Worm (Caenorhabditis elegans) whole organism, L1 larva: Measurements from ENCODE around the gene pinn-4.

ENCODE experiments used
- C04F5.9 ChIP-seq: sonication (generic microtip); optimal IDR thresholded peaks from 2 replicates; lab custom pipeline; 2016; ENCODE audit warnings: missing genetic modification characterization, missing compliant biosample characterization
- C16A3.4 ChIP-seq: fragments of 150-350 bp; optimal IDR thresholded peaks from 2 replicates; lab custom pipeline; 2014; ENCODE audit warnings: missing biosample characterization, missing genetic modification characterization
- F16B12.6 ChIP-seq: fragments of 150-350 bp; optimal IDR thresholded peaks from 2 replicates; lab custom pipeline; 2014; ENCODE audit warnings: missing biosample characterization, missing genetic modification characterization
- aha-1 ChIP-seq: fragments of 150-350 bp; optimal IDR thresholded peaks from 2 replicates; lab custom pipeline; 2014; ENCODE audit warnings: missing biosample characterization, missing genetic modification characterization
- alr-1 ChIP-seq: fragments of 200-800 bp; sonication (Bioruptor generic); optimal IDR thresholded peaks from 2 replicates; lab custom pipeline; 2018; ENCODE audit warnings: borderline replicate concordance, mild to moderate bottlenecking, missing genetic modification characterization, missing compliant biosample characterization
- ceh-82 ChIP-seq, 3 experiments: fragments of 150-350 bp in 1 of 3; sonication (generic microtip) in 2 of 3; optimal IDR thresholded peaks; 2 replicates each; lab custom pipeline; 2014 to 2017; ENCODE audit warnings: missing biosample characterization in 3 of 3, missing genetic modification characterization in 3 of 3
- ces-1 ChIP-seq: fragments of 150-350 bp; optimal IDR thresholded peaks from 2 replicates; lab custom pipeline; 2014; ENCODE audit warnings: missing biosample characterization, missing genetic modification reagents, missing genetic modification characterization
- dsc-1 ChIP-seq: sonication (generic microtip); optimal IDR thresholded peaks from 2 replicates; lab custom pipeline; 2016; ENCODE audit warnings: mild to moderate bottlenecking, missing genetic modification characterization, missing compliant biosample characterization
- egl-13 ChIP-seq: sonication (generic microtip); optimal IDR thresholded peaks from 2 replicates; lab custom pipeline; 2016; ENCODE audit warnings: missing genotype, missing genetic modification reagents, missing genetic modification characterization, missing compliant biosample characterization
- egl-27 ChIP-seq, 2 experiments: fragments of 150-350 bp in 1 of 2; sonication (generic microtip); optimal IDR thresholded peaks; 3 replicates each; lab custom pipeline; 2017 to 2018; ENCODE audit warnings: missing biosample characterization in 2 of 2, missing genetic modification characterization in 2 of 2, missing genetic modification reagents in 2 of 2
- elt-2 ChIP-seq: sonication (generic microtip); optimal IDR thresholded peaks from 2 replicates; lab custom pipeline; 2016; ENCODE audit warnings: missing genetic modification characterization, mild to moderate bottlenecking, inconsistent platforms, missing compliant biosample characterization, missing genetic modification reagents
- elt-3 ChIP-seq, 6 experiments: fragments of 150-350 bp in 1 of 6; sonication (generic microtip); optimal IDR thresholded peaks; 2 replicates each; lab custom pipeline; 2017 to 2018; ENCODE audit warnings: missing biosample characterization in 6 of 6, missing genetic modification characterization in 6 of 6, inconsistent platforms in 1 of 6
- ets-5 ChIP-seq: fragments of 200-800 bp; sonication (Bioruptor generic); IDR thresholded peaks from 2 replicates; pipeline ENCODE4 v1.3.6; 2022; ENCODE audit warnings: missing genetic modification characterization, missing compliant biosample characterization
- fkh-10 ChIP-seq: sonication (generic microtip); optimal IDR thresholded peaks from 2 replicates; lab custom pipeline; 2017; ENCODE audit warnings: missing biosample characterization, missing genetic modification reagents, missing genetic modification characterization
- fkh-8 ChIP-seq: sonication (generic microtip); optimal IDR thresholded peaks from 2 replicates; lab custom pipeline; 2016; ENCODE audit warnings: mild to moderate bottlenecking, missing genetic modification characterization, missing compliant biosample characterization
- hlh-17 ChIP-seq: fragments of 200-800 bp; sonication (Bioruptor generic); optimal IDR thresholded peaks from 2 replicates; lab custom pipeline; 2018; ENCODE audit warnings: missing genetic modification characterization, mild to moderate bottlenecking, missing compliant biosample characterization, moderate library complexity, borderline replicate concordance
- hlh-4 ChIP-seq: sonication (generic microtip); optimal IDR thresholded peaks from 2 replicates; lab custom pipeline; 2016; ENCODE audit warnings: mild to moderate bottlenecking, missing genetic modification characterization, missing compliant biosample characterization
- hpl-2 ChIP-seq: fragments of 150-350 bp; optimal IDR thresholded peaks from 2 replicates; lab custom pipeline; 2014; ENCODE audit warnings: missing biosample characterization, missing genetic modification reagents, missing genetic modification characterization
- irx-1 ChIP-seq: sonication (generic microtip); optimal IDR thresholded peaks from 2 replicates; lab custom pipeline; 2016; ENCODE audit warnings: missing genetic modification characterization, missing compliant biosample characterization
- isw-1 ChIP-seq: fragments of 200-800 bp; sonication (Bioruptor generic); IDR thresholded peaks from 2 replicates; pipeline ENCODE4 v1.3.6; 2022; ENCODE audit warnings: missing genetic modification characterization, missing compliant biosample characterization
- jun-1 ChIP-seq: fragments of 150-350 bp; optimal IDR thresholded peaks from 2 replicates; lab custom pipeline; 2014; ENCODE audit warnings: missing biosample characterization, missing genetic modification reagents, missing genetic modification characterization
- lin-14 ChIP-seq: fragments of 200-800 bp; sonication (Bioruptor generic); optimal IDR thresholded peaks from 2 replicates; lab custom pipeline; 2018; ENCODE audit warnings: mild to moderate bottlenecking, missing genetic modification characterization, moderate library complexity, missing compliant biosample characterization
- lin-35 ChIP-seq, 2 experiments: fragments of 150-350 bp; optimal IDR thresholded peaks; 2 replicates each; lab custom pipeline; 2014; ENCODE audit warnings: missing biosample characterization in 2 of 2, missing genetic modification characterization in 2 of 2, missing genetic modification reagents in 2 of 2
- lin-39 ChIP-seq: fragments of 150-350 bp; optimal IDR thresholded peaks from 2 replicates; lab custom pipeline; 2014; ENCODE audit warnings: missing biosample characterization, missing genetic modification reagents, missing genetic modification characterization
- lir-3 ChIP-seq: sonication (generic microtip); optimal IDR thresholded peaks from 2 replicates; lab custom pipeline; 2016; ENCODE audit warnings: mild to moderate bottlenecking, missing genetic modification characterization, moderate library complexity, missing compliant biosample characterization; ENCODE audit not compliant: poor library complexity
- lsy-2 ChIP-seq, 2 experiments: fragments of 150-350 bp; optimal IDR thresholded peaks; 2 replicates each; lab custom pipeline; 2014; ENCODE audit warnings: missing biosample characterization in 2 of 2, missing genetic modification characterization in 2 of 2
- mab-9 ChIP-seq: fragments of 200-800 bp; sonication (Bioruptor generic); IDR thresholded peaks from 2 replicates; pipeline ENCODE4 v1.3.6; 2022; ENCODE audit warnings: missing genetic modification reagents, missing genetic modification characterization, missing compliant biosample characterization
- mdl-1 ChIP-seq, 2 experiments: fragments of 150-350 bp; optimal IDR thresholded peaks; 2 replicates each; lab custom pipeline; 2014 to 2017; ENCODE audit warnings: missing biosample characterization in 2 of 2, missing genetic modification characterization in 2 of 2, inconsistent platforms in 1 of 2
- mep-1 ChIP-seq: fragments of 150-350 bp; optimal IDR thresholded peaks from 2 replicates; lab custom pipeline; 2014; ENCODE audit warnings: missing biosample characterization, missing genetic modification characterization
- nhr-11 ChIP-seq: fragments of 150-350 bp; optimal IDR thresholded peaks from 2 replicates; lab custom pipeline; 2014; ENCODE audit warnings: missing biosample characterization, missing genetic modification characterization
- nhr-12 ChIP-seq: sonication (generic microtip); optimal IDR thresholded peaks from 2 replicates; lab custom pipeline; 2017; ENCODE audit warnings: missing biosample characterization, missing genetic modification characterization
- nhr-19 ChIP-seq: fragments of 200-800 bp; sonication (Bioruptor generic); conservative IDR thresholded peaks from 2 replicates; pipeline ENCODE4 v1.3.6; 2022; ENCODE audit warnings: missing genetic modification characterization, missing compliant biosample characterization
- nhr-20 ChIP-seq: sonication (generic microtip); optimal IDR thresholded peaks from 2 replicates; lab custom pipeline; 2016; ENCODE audit warnings: mild to moderate bottlenecking, missing genetic modification characterization, missing compliant biosample characterization
- nhr-237 ChIP-seq: fragments of 150-350 bp; optimal IDR thresholded peaks from 2 replicates; lab custom pipeline; 2014; ENCODE audit warnings: missing biosample characterization, missing genetic modification characterization
- nhr-28 ChIP-seq: fragments of 150-350 bp; optimal IDR thresholded peaks from 2 replicates; lab custom pipeline; 2014; ENCODE audit warnings: missing biosample characterization, missing genetic modification characterization
- nhr-71 ChIP-seq: sonication (generic microtip); optimal IDR thresholded peaks from 2 replicates; lab custom pipeline; 2016; ENCODE audit warnings: mild to moderate bottlenecking, missing genetic modification characterization, moderate library complexity, missing compliant biosample characterization
- nhr-76 ChIP-seq: sonication (generic microtip); optimal IDR thresholded peaks from 2 replicates; lab custom pipeline; 2017; ENCODE audit warnings: missing biosample characterization, missing genetic modification characterization
- nhr-84 ChIP-seq: sonication (generic microtip); optimal IDR thresholded peaks from 2 replicates; lab custom pipeline; 2017; ENCODE audit warnings: missing biosample characterization, missing genetic modification characterization
- pax-3 ChIP-seq: fragments of 200-800 bp; sonication (Bioruptor generic); optimal IDR thresholded peaks from 2 replicates; lab custom pipeline; 2018; ENCODE audit warnings: mild to moderate bottlenecking, missing genetic modification characterization, moderate library complexity, missing compliant biosample characterization
- rnt-1 ChIP-seq: sonication (generic microtip); optimal IDR thresholded peaks from 2 replicates; lab custom pipeline; 2016; ENCODE audit warnings: mild to moderate bottlenecking, missing genetic modification characterization, moderate library complexity, missing compliant biosample characterization
- skn-1 ChIP-seq: fragments of 150-350 bp; optimal IDR thresholded peaks from 2 replicates; lab custom pipeline; 2014; ENCODE audit warnings: missing biosample characterization, missing genetic modification characterization
- snpc-4 ChIP-seq: fragments of 150-350 bp; optimal IDR thresholded peaks from 2 replicates; lab custom pipeline; 2014; ENCODE audit warnings: missing biosample characterization, missing genetic modification characterization
- snu-23 ChIP-seq: sonication (generic microtip); optimal IDR thresholded peaks from 2 replicates; lab custom pipeline; 2016; ENCODE audit warnings: missing genetic modification characterization, missing compliant biosample characterization
- sox-4 ChIP-seq: sonication (generic microtip); optimal IDR thresholded peaks from 2 replicates; lab custom pipeline; 2016; ENCODE audit warnings: missing genetic modification characterization, missing compliant biosample characterization
- sup-37 ChIP-seq: fragments of 200-800 bp; sonication (Bioruptor generic); optimal IDR thresholded peaks from 2 replicates; lab custom pipeline; 2018; ENCODE audit warnings: mild to moderate bottlenecking, missing genetic modification characterization, missing compliant biosample characterization
- swsn-7 ChIP-seq: sonication (generic microtip); optimal IDR thresholded peaks from 2 replicates; lab custom pipeline; 2016; ENCODE audit warnings: missing genetic modification characterization, missing compliant biosample characterization
- tlp-1 ChIP-seq: fragments of 150-350 bp; optimal IDR thresholded peaks from 2 replicates; lab custom pipeline; 2014; ENCODE audit warnings: missing biosample characterization, missing genetic modification characterization
- unc-86 ChIP-seq: sonication (generic microtip); optimal IDR thresholded peaks from 2 replicates; lab custom pipeline; 2016; ENCODE audit warnings: missing genetic modification characterization, missing compliant biosample characterization
- vab-15 ChIP-seq: sonication (generic microtip); optimal IDR thresholded peaks from 2 replicates; lab custom pipeline; 2017; ENCODE audit warnings: missing genotype, mild to moderate bottlenecking, missing genetic modification characterization, missing compliant biosample characterization
- xbp-1 ChIP-seq: sonication (generic microtip); optimal IDR thresholded peaks from 2 replicates; lab custom pipeline; 2016; ENCODE audit warnings: missing genetic modification characterization, missing compliant biosample characterization
- zip-4 ChIP-seq: fragments of 200-800 bp; sonication (Bioruptor generic); optimal IDR thresholded peaks from 2 replicates; lab custom pipeline; 2018; ENCODE audit warnings: mild to moderate bottlenecking, missing genetic modification characterization, moderate library complexity, missing compliant biosample characterization
- ztf-11 ChIP-seq, 2 experiments: sonication (generic microtip); optimal IDR thresholded peaks; 2 replicates each; lab custom pipeline; 2016 to 2017; ENCODE audit warnings: missing genetic modification characterization in 2 of 2, missing biosample characterization in 1 of 2, missing compliant biosample characterization in 1 of 2

Gene pinn-4

ce11 chrII:13447668-13448067 lies 44.9 kb downstream of the pinn-4 start (continued):
- peak; percentile 91 for TF ChIP-seq nhr-20 (tag; lab: Kevin White, UChicago)
- peak; percentile 77 for TF ChIP-seq fkh-10
- no peak for TF ChIP-seq egl-27 (tag; optimal IDR thresholded peaks at IDR 0.05; lab: Kevin White, UChicago)
- TF ChIP-seq lsy-2 (tag; optimal IDR thresholded peaks at IDR 0.05; lab: Kevin White, UChicago), result peak; percentile 83 to 93
- TF ChIP-seq egl-13, result no peak
- peak; percentile 49 for TF ChIP-seq isw-1 (GFP tag; lab: Robert Waterston, UW)
- TF ChIP-seq snu-23 (GFP tag; lab: Kevin White, UChicago), result peak; percentile 90
- peak; percentile 72 for TF ChIP-seq dsc-1 (tag; lab: Kevin White, UChicago)
- TF ChIP-seq aha-1 (tag; lab: Kevin White, UChicago), result peak; percentile 38
- TF ChIP-seq mdl-1 (tag; optimal IDR thresholded peaks at IDR 0.05; lab: Kevin White, UChicago), result peak in 1 of 2 experiments; percentile 92
- no peak for TF ChIP-seq nhr-12 (tag; lab: Kevin White, UChicago)
- peak; percentile 97 for TF ChIP-seq fkh-8 (tag; lab: Kevin White, UChicago)
- TF ChIP-seq lin-35 (GFP tag; optimal IDR thresholded peaks at IDR 0.05; lab: Kevin White, UChicago), result peak; percentile 82 to 90
- TF ChIP-seq sup-37 (GFP tag; lab: Kevin White, UChicago), result no peak
- TF ChIP-seq sox-4 (tag; lab: Kevin White, UChicago), result peak; percentile 66
- TF ChIP-seq nhr-28 (tag; lab: Kevin White, UChicago), result no peak
- no peak for TF ChIP-seq hlh-4 (tag; lab: Kevin White, UChicago)
- TF ChIP-seq jun-1 (tag; lab: Kevin White, UChicago), result peak; percentile 59
- peak; percentile 99 for TF ChIP-seq lin-14 (GFP tag; lab: Kevin White, UChicago)
- peak; percentile 33 to 90 (median 62) for TF ChIP-seq ceh-82 (tag; optimal IDR thresholded peaks at IDR 0.05; lab: Kevin White, UChicago)
- TF ChIP-seq elt-2 (tag; lab: Kevin White, UChicago), result peak; percentile 1
- TF ChIP-seq nhr-84 (tag; lab: Kevin White, UChicago), result no peak
- TF ChIP-seq vab-15 (tag; lab: Kevin White, UChicago), result no peak
- peak; percentile 39 for TF ChIP-seq hpl-2 (GFP tag; lab: Kevin White, UChicago)
- peak in 2 of 6 experiments; percentile 67 to 80 for TF ChIP-seq elt-3 (tag; optimal IDR thresholded peaks at IDR 0.05; lab: Kevin White, UChicago)
- TF ChIP-seq irx-1 (tag; lab: Kevin White, UChicago), result peak; percentile 65
- peak; percentile 76 for TF ChIP-seq nhr-11 (tag; lab: Kevin White, UChicago)
- TF ChIP-seq C16A3.4 (tag; lab: Kevin White, UChicago), result peak; percentile 89
- TF ChIP-seq nhr-71 (tag; lab: Kevin White, UChicago), result peak; percentile 95
- TF ChIP-seq ets-5 (GFP tag; lab: Robert Waterston, UW), result no peak
- peak; percentile 6 for TF ChIP-seq C04F5.9
- TF ChIP-seq skn-1 (tag; lab: Kevin White, UChicago), result peak; percentile 93
- TF ChIP-seq lin-39 (tag; lab: Kevin White, UChicago), result peak; percentile 15
- TF ChIP-seq mep-1, result peak; percentile 96
- no peak for TF ChIP-seq mab-9 (GFP tag; lab: Robert Waterston, UW)
- no peak for TF ChIP-seq hlh-17 (GFP tag; lab: Kevin White, UChicago)
- TF ChIP-seq F16B12.6, result peak; percentile 75
- TF ChIP-seq pax-3, result peak; percentile 40
- TF ChIP-seq ztf-11 (tag; optimal IDR thresholded peaks at IDR 0.05; lab: Kevin White, UChicago), result no peak
- no peak for TF ChIP-seq nhr-76 (tag; lab: Kevin White, UChicago)
- no peak for TF ChIP-seq lir-3
- TF ChIP-seq alr-1 (tag; lab: Kevin White, UChicago), result no peak
- no peak for TF ChIP-seq ces-1 (GFP tag; lab: Kevin White, UChicago)
- TF ChIP-seq snpc-4 (tag; lab: Kevin White, UChicago), result peak; percentile 86
- no peak for TF ChIP-seq rnt-1
- TF ChIP-seq nhr-19 (GFP tag; lab: Robert Waterston, UW), result peak; percentile 86
- peak; percentile 77 for TF ChIP-seq nhr-237 (tag; lab: Kevin White, UChicago)
- peak; percentile 83 for TF ChIP-seq unc-86
- no peak for TF ChIP-seq tlp-1 (tag; lab: Kevin White, UChicago)
- no peak for TF ChIP-seq zip-4 (GFP tag; lab: Kevin White, UChicago)
- peak; percentile 82 for TF ChIP-seq swsn-7 (tag; lab: Kevin White, UChicago)
- TF ChIP-seq xbp-1 (tag; lab: Kevin White, UChicago), result peak; percentile 78
